Fruit fly (Drosophila melanogaster) whole organism, embryonic: ENCODE data around the gene CG1632.

Experiments used
- CG10274 ChIP-seq: fragments of 200-800 bp; sonication (Bioruptor generic); optimal IDR thresholded peaks from 3 replicates; lab custom pipeline; 2017; ENCODE audit warnings: missing biosample characterization, mild to moderate bottlenecking, missing genetic modification characterization
- CG11085 ChIP-seq: fragments of 200-800 bp; sonication (Bioruptor generic); IDR thresholded peaks from 2 replicates; pipeline ENCODE4 v1.3.6; 2022; ENCODE audit warnings: missing biosample characterization, missing genetic modification characterization
- CG11695 ChIP-seq: fragments of 200-800 bp; sonication (Bioruptor generic); IDR thresholded peaks from 3 replicates; pipeline ENCODE4 v1.3.6; 2022; ENCODE audit warnings: missing biosample characterization, missing genetic modification characterization
- CG12942 ChIP-seq: fragments of 200-800 bp; sonication (Bioruptor generic); optimal IDR thresholded peaks from 3 replicates; lab custom pipeline; 2016; ENCODE audit warnings: missing biosample characterization, missing genetic modification characterization
- CG13775 ChIP-seq: fragments of 200-800 bp; sonication (Bioruptor generic); optimal IDR thresholded peaks from 3 replicates; lab custom pipeline; 2017; ENCODE audit warnings: missing biosample characterization, mild to moderate bottlenecking, missing genetic modification characterization
- CG16863 ChIP-seq: fragments of 200-800 bp; sonication (Bioruptor generic); optimal IDR thresholded peaks from 3 replicates; lab custom pipeline; 2016; ENCODE audit warnings: missing biosample characterization, missing genetic modification characterization
- CG17361 ChIP-seq: fragments of 200-800 bp; sonication (Bioruptor generic); IDR thresholded peaks from 3 replicates; pipeline ENCODE4 v1.3.6; 2022; ENCODE audit warnings: missing biosample characterization, missing genetic modification characterization
- CG2120 ChIP-seq: fragments of 200-800 bp; sonication (Bioruptor generic); optimal IDR thresholded peaks from 3 replicates; lab custom pipeline; 2016; ENCODE audit warnings: missing biosample characterization, missing genetic modification characterization
- CG2678 ChIP-seq: fragments of 200-800 bp; sonication (Bioruptor generic); optimal IDR thresholded peaks from 3 replicates; lab custom pipeline; 2019; ENCODE audit warnings: missing biosample characterization, mild to moderate bottlenecking, missing genetic modification characterization, moderate library complexity
- CG2889 ChIP-seq: fragments of 200-800 bp; sonication (Bioruptor generic); IDR thresholded peaks from 3 replicates; pipeline ENCODE4 v1.3.6; 2022; ENCODE audit warnings: missing biosample characterization, missing genetic modification characterization
- CG31441 ChIP-seq: fragments of 200-800 bp; sonication (Bioruptor generic); IDR thresholded peaks from 2 replicates; pipeline ENCODE4 v1.3.6; 2022; ENCODE audit warnings: missing biosample characterization, missing genetic modification characterization
- CG3726 ChIP-seq: fragments of 200-800 bp; sonication (Bioruptor generic); IDR thresholded peaks from 3 replicates; pipeline ENCODE4, ENCODE4 v1.3.6; 2022; ENCODE audit warnings: missing biosample characterization, missing genetic modification characterization
- CG7786 ChIP-seq: fragments of 200-800 bp; sonication (Bioruptor generic); optimal IDR thresholded peaks from 2 replicates; lab custom pipeline; 2016; ENCODE audit warnings: missing biosample characterization, missing genetic modification characterization
- CG7839 ChIP-seq: fragments of 200-800 bp; sonication (Bioruptor generic); optimal IDR thresholded peaks from 3 replicates; lab custom pipeline; 2018; ENCODE audit warnings: missing biosample characterization, mild to moderate bottlenecking, missing genetic modification characterization, moderate library complexity
- CG9437 ChIP-seq: fragments of 200-800 bp; sonication (Bioruptor generic); optimal IDR thresholded peaks from 2 replicates; lab custom pipeline; 2018; ENCODE audit warnings: missing biosample characterization, mild to moderate bottlenecking, missing genetic modification characterization
- CG9876 ChIP-seq: fragments of 200-800 bp; sonication (Bioruptor generic); optimal IDR thresholded peaks from 2 replicates; lab custom pipeline; 2016; ENCODE audit warnings: missing biosample characterization, missing genetic modification characterization
- CG9932 ChIP-seq: fragments of 200-800 bp; sonication (Bioruptor generic); IDR thresholded peaks from 2 replicates; pipeline ENCODE4 v1.3.6; 2022; ENCODE audit warnings: missing biosample characterization, missing genetic modification characterization
- CoRest ChIP-seq: fragments of 200-800 bp; sonication (Bioruptor generic); optimal IDR thresholded peaks from 3 replicates; lab custom pipeline; 2018; ENCODE audit warnings: missing biosample characterization, mild to moderate bottlenecking, missing genetic modification characterization, moderate library complexity
- Dek ChIP-seq: fragments of 200-800 bp; sonication (Bioruptor generic); optimal IDR thresholded peaks from 3 replicates; lab custom pipeline; 2019; ENCODE audit warnings: missing biosample characterization, mild to moderate bottlenecking, missing genetic modification characterization, moderate library complexity
- Dll ChIP-seq: fragments of 200-800 bp; sonication (Bioruptor generic); IDR thresholded peaks from 4 replicates; pipeline ENCODE4 v1.3.6; 2022; ENCODE audit warnings: missing biosample characterization, missing genetic modification characterization; ENCODE audit not compliant: partially characterized antibody
- Dref ChIP-seq: fragments of 200-800 bp; sonication (Bioruptor generic); IDR thresholded peaks from 2 replicates; pipeline ENCODE4 v1.3.6; 2022; ENCODE audit warnings: missing biosample characterization, missing genetic modification characterization
- Gsc ChIP-seq: fragments of 200-800 bp; sonication (Bioruptor generic); IDR thresholded peaks from 2 replicates; pipeline ENCODE4 v1.3.6; 2022; ENCODE audit warnings: missing biosample characterization, missing genetic modification characterization
- Hey ChIP-seq: fragments of 200-800 bp; sonication (Bioruptor generic); optimal IDR thresholded peaks from 3 replicates; lab custom pipeline; 2018; ENCODE audit warnings: missing biosample characterization, mild to moderate bottlenecking, missing genetic modification characterization
- HmgD ChIP-seq: fragments of 200-800 bp; sonication (Bioruptor generic); optimal IDR thresholded peaks from 3 replicates; lab custom pipeline; 2016; ENCODE audit warnings: missing biosample characterization, missing genetic modification characterization
- Lhr ChIP-seq: fragments of 200-800 bp; sonication (Bioruptor generic); optimal IDR thresholded peaks from 3 replicates; lab custom pipeline; 2017; ENCODE audit warnings: mild to moderate bottlenecking, missing biosample characterization, missing genetic modification reagents, missing genetic modification characterization
- NC2β ChIP-seq: fragments of 200-800 bp; sonication (Bioruptor generic); optimal IDR thresholded peaks from 2 replicates; lab custom pipeline; 2016; ENCODE audit warnings: missing biosample characterization, missing genetic modification characterization
- NK7.1 ChIP-seq: fragments of 200-800 bp; sonication (Bioruptor generic); optimal IDR thresholded peaks from 3 replicates; lab custom pipeline; 2016; ENCODE audit warnings: missing biosample characterization, missing genetic modification characterization
- Nf-YC ChIP-seq: fragments of 200-800 bp; optimal IDR thresholded peaks from 3 replicates; lab custom pipeline; 2019; ENCODE audit warnings: missing biosample characterization, mild to moderate bottlenecking, missing genetic modification characterization, moderate library complexity
- PHDP ChIP-seq: fragments of 200-800 bp; sonication (Bioruptor generic); optimal IDR thresholded peaks from 3 replicates; lab custom pipeline; 2018; ENCODE audit warnings: missing biosample characterization, mild to moderate bottlenecking, missing genetic modification characterization, moderate library complexity
- Poxn ChIP-seq: fragments of 200-800 bp; sonication (Bioruptor generic); IDR thresholded peaks from 2 replicates; pipeline ENCODE4 v1.3.6; 2022; ENCODE audit warnings: missing biosample characterization, missing genetic modification characterization
- Rfx ChIP-seq: fragments of 200-800 bp; sonication (Bioruptor generic); IDR thresholded peaks from 2 replicates; pipeline ENCODE4 v1.3.6; 2022; ENCODE audit warnings: missing biosample characterization, missing genetic modification characterization
- Vsx1 ChIP-seq: fragments of 200-800 bp; sonication (Bioruptor generic); optimal IDR thresholded peaks from 2 replicates; lab custom pipeline; 2017; ENCODE audit warnings: missing biosample characterization, mild to moderate bottlenecking, missing genetic modification characterization, missing genetic modification reagents
- Xbp1 ChIP-seq: fragments of 200-800 bp; sonication (Bioruptor generic); optimal IDR thresholded peaks from 3 replicates; lab custom pipeline; 2016; ENCODE audit warnings: missing biosample characterization, mild to moderate bottlenecking, missing genetic modification characterization
- ara ChIP-seq: fragments of 200-800 bp; sonication (Bioruptor generic); IDR thresholded peaks from 2 replicates; pipeline ENCODE4 v1.3.6; 2022; ENCODE audit warnings: missing biosample characterization, missing genetic modification characterization
- ase ChIP-seq: fragments of 200-800 bp; sonication (Bioruptor generic); IDR thresholded peaks from 3 replicates; pipeline ENCODE4 v1.3.6; 2022; ENCODE audit warnings: missing biosample characterization, missing genetic modification characterization
- bcd ChIP-seq: fragments of 200-800 bp; sonication (Bioruptor generic); optimal IDR thresholded peaks from 2 replicates; lab custom pipeline; 2017; ENCODE audit warnings: missing biosample characterization, mild to moderate bottlenecking, missing genetic modification characterization
- chif ChIP-seq, 2 experiments: fragments of 200-800 bp; sonication (Bioruptor generic); optimal IDR thresholded peaks; 3 replicates each; lab custom pipeline; 2016; ENCODE audit warnings: missing biosample characterization in 2 of 2, missing genetic modification characterization in 2 of 2
- dan ChIP-seq: fragments of 200-800 bp; sonication (Bioruptor generic); IDR thresholded peaks from 2 replicates; pipeline ENCODE4 v1.3.6; 2022; ENCODE audit warnings: missing biosample characterization, missing genetic modification characterization
- danr ChIP-seq: fragments of 200-800 bp; sonication (Bioruptor generic); IDR thresholded peaks from 2 replicates; pipeline ENCODE4 v1.3.6; 2022; ENCODE audit warnings: missing biosample characterization, missing genetic modification characterization
- dmrt99B ChIP-seq: fragments of 200-800 bp; sonication (Bioruptor generic); optimal IDR thresholded peaks from 2 replicates; lab custom pipeline; 2018; ENCODE audit warnings: missing biosample characterization, mild to moderate bottlenecking, missing genetic modification characterization, moderate library complexity
- fd96Cb ChIP-seq: fragments of 200-800 bp; sonication (Bioruptor generic); optimal IDR thresholded peaks from 2 replicates; lab custom pipeline; 2018; ENCODE audit warnings: missing biosample characterization, mild to moderate bottlenecking, missing genetic modification characterization, moderate library complexity
- gem ChIP-seq: fragments of 200-800 bp; sonication (Bioruptor generic); optimal IDR thresholded peaks from 2 replicates; lab custom pipeline; 2019; ENCODE audit warnings: missing biosample characterization, mild to moderate bottlenecking, missing genetic modification characterization, moderate library complexity
- hbn ChIP-seq: fragments of 200-800 bp; sonication (Bioruptor generic); IDR thresholded peaks from 2 replicates; pipeline ENCODE4 v1.3.6; 2022; ENCODE audit warnings: missing biosample characterization, missing genetic modification characterization; ENCODE audit not compliant: partially characterized antibody
- jumu ChIP-seq: fragments of 200-800 bp; sonication (Bioruptor generic); optimal IDR thresholded peaks from 3 replicates; lab custom pipeline; 2016; ENCODE audit warnings: missing biosample characterization, missing genetic modification characterization
- pb ChIP-seq: fragments of 200-800 bp; sonication (Bioruptor generic); optimal IDR thresholded peaks from 3 replicates; lab custom pipeline; 2016; ENCODE audit warnings: missing biosample characterization, missing genetic modification characterization
- run ChIP-seq: fragments of 200-800 bp; sonication (Bioruptor generic); optimal IDR thresholded peaks from 3 replicates; lab custom pipeline; 2018; ENCODE audit warnings: missing biosample characterization, mild to moderate bottlenecking, missing genetic modification characterization
- sisA ChIP-seq: fragments of 200-800 bp; sonication (Bioruptor generic); IDR thresholded peaks from 2 replicates; pipeline ENCODE4 v1.3.6; 2022; ENCODE audit warnings: missing biosample characterization, missing genetic modification characterization
- slbo ChIP-seq: fragments of 200-800 bp; sonication (Bioruptor generic); IDR thresholded peaks from 2 replicates; pipeline ENCODE4 v1.3.6; 2022; ENCODE audit warnings: missing biosample characterization, missing genetic modification characterization
- tll ChIP-seq, 2 experiments: fragments of 200-800 bp in 1 of 2; fragments of >200 bp in 1 of 2; sonication (Bioruptor generic) in 1 of 2; optimal IDR thresholded peaks; 2 replicates each; lab custom pipeline; 2017 to 2019; ENCODE audit warnings: missing biosample characterization in 2 of 2, missing genetic modification characterization in 2 of 2, mild to moderate bottlenecking in 1 of 2, moderate library complexity in 1 of 2
- toy ChIP-seq: fragments of 200-800 bp; sonication (Bioruptor generic); IDR thresholded peaks from 2 replicates; pipeline ENCODE4 v1.3.6; 2022; ENCODE audit warnings: missing biosample characterization, missing genetic modification characterization
- wdn ChIP-seq: fragments of 200-800 bp; sonication (Bioruptor generic); IDR thresholded peaks from 2 replicates; pipeline ENCODE4 v1.3.6; 2022; ENCODE audit warnings: missing biosample characterization, missing genetic modification characterization
- z ChIP-seq: fragments of 200-800 bp; sonication (Bioruptor generic); IDR thresholded peaks from 3 replicates; pipeline ENCODE4 v1.3.6; 2022; ENCODE audit warnings: missing biosample characterization, missing genetic modification characterization

The CG1632 gene

dm6 chrX:8263236-8263635 lies 10.8 kb downstream of the CG1632 start (continued):
- TF ChIP-seq toy (no peak), CG31441 (GFP tag; lab: Robert Waterston, UW) (no peak), bcd (GFP tag; lab: Kevin White, UChicago) (no peak), CG9876 (GFP tag; lab: Kevin White, UChicago) (no peak), CG11695 (GFP tag; lab: Robert Waterston, UW) (no peak), HmgD (no peak), NC2β (GFP tag; lab: Kevin White, UChicago) (no peak), CoRest (tag; lab: Kevin White, UChicago) (peak; percentile 29), run (tag; lab: Kevin White, UChicago) (no peak), CG2889 (GFP tag; lab: Robert Waterston, UW) (no peak), CG3726 (GFP tag; lab: Robert Waterston, UW) (no peak), ase (GFP tag; lab: Robert Waterston, UW) (no peak), CG13775 (GFP tag; lab: Kevin White, UChicago) (no peak), Rfx (GFP tag; lab: Robert Waterston, UW) (no peak), Gsc (GFP tag; lab: Robert Waterston, UW) (no peak), Xbp1 (GFP tag; lab: Kevin White, UChicago) (peak; percentile 1), danr (GFP tag; lab: Robert Waterston, UW) (no peak), PHDP (tag; lab: Kevin White, UChicago) (no peak), CG17361 (GFP tag; lab: Robert Waterston, UW) (peak; percentile 42; the same call in 1 of the 3 replicates), CG11085 (GFP tag; lab: Robert Waterston, UW) (no peak), chif (GFP tag; optimal IDR thresholded peaks at IDR 0.05; lab: Kevin White, UChicago) (no peak), gem (tag; lab: Kevin White, UChicago) (peak; percentile 34), Dref (no peak), CG2678 (peak; percentile 44), CG16863 (GFP tag; lab: Kevin White, UChicago) (no peak), ara (no peak), NK7.1 (GFP tag; lab: Kevin White, UChicago) (no peak), Nf-YC (tag; lab: Kevin White, UChicago) (no peak), dan (GFP tag; lab: Robert Waterston, UW) (no peak), CG7839 (tag; lab: Kevin White, UChicago) (peak; percentile 20), Hey (no peak), CG9932 (GFP tag; lab: Robert Waterston, UW) (peak; percentile 25; the same call in 1 of the 2 replicates), Poxn (GFP tag; lab: Robert Waterston, UW) (no peak), CG2120 (GFP tag; lab: Kevin White, UChicago) (peak; percentile 14), Dll (GFP tag; lab: Robert Waterston, UW) (no peak), CG12942 (no peak), wdn (no peak; the same call in 1 of the 2 replicates), jumu (GFP tag; lab: Kevin White, UChicago) (no peak), CG10274 (GFP tag; lab: Kevin White, UChicago) (no peak), Dek (tag; lab: Kevin White, UChicago) (no peak), fd96Cb (tag; lab: Kevin White, UChicago) (no peak), tll (GFP tag; optimal IDR thresholded peaks at IDR 0.05; lab: Kevin White, UChicago) (no peak), CG9437 (GFP tag; lab: Kevin White, UChicago) (peak; percentile 12), Vsx1 (GFP tag; lab: Kevin White, UChicago) (no peak), slbo (GFP tag; lab: Robert Waterston, UW) (peak; percentile 37), z (GFP tag; lab: Robert Waterston, UW) (no peak), sisA (GFP tag; lab: Robert Waterston, UW) (0 out of 2 replicates have a peak, but pooled peaks have one; percentile 27), dmrt99B (peak; percentile 25), Lhr (GFP tag; lab: Kevin White, UChicago) (no peak), hbn (no peak), CG7786 (GFP tag; lab: Kevin White, UChicago) (no peak), pb (GFP tag; lab: Kevin White, UChicago) (no peak)
